Fruit fly (Drosophila melanogaster) Kc167 (cell line): ENCODE measurements around the gene baf.

Experiments
- Myc ChIP-seq: fragments of >200 bp; optimal IDR thresholded peaks from 2 replicates; lab custom pipeline; 2017; ENCODE audit warnings: missing external identifiers
- Sin3A ChIP-seq: fragments of >200 bp; optimal IDR thresholded peaks from 2 replicates; lab custom pipeline; 2018; ENCODE audit warnings: missing external identifiers
- h ChIP-seq: fragments of >200 bp; optimal IDR thresholded peaks from 3 replicates; lab custom pipeline; 2018; ENCODE audit warnings: missing external identifiers
- psq ChIP-seq: fragments of >200 bp; optimal IDR thresholded peaks from 2 replicates; lab custom pipeline; 2017; ENCODE audit warnings: missing external identifiers
- ttk ChIP-seq: sonication (Bioruptor generic); optimal IDR thresholded peaks from 2 replicates; lab custom pipeline; 2017; ENCODE audit warnings: missing external identifiers

DNA sequence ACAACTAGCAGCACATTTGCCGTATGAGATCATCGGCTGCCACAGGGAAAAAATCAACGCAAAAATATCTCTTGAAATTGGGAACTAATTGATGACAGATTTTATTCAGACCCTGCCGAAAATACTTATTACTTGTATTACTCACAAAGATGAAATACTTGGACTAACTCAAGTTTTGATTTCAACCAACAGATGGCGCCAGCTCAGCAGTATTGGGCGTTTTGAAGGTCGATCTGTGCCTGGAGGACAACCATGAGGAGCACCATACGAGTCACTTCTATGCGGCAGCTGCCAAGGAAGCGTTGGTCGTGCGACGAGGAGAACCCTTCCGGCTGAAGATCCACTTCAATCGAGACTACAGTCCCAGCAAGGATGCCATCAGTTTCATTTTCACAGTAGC lies 4.9 kb upstream of the baf start:
- TF ChIP-seq h (lab: Kevin White, UChicago), result no peak
- no peak for TF ChIP-seq Myc
- no peak for TF ChIP-seq psq
- TF ChIP-seq Sin3A (lab: Kevin White, UChicago), result no peak
- TF ChIP-seq ttk, result no peak
